Worm (Caenorhabditis elegans) whole organism, L4 larva: Measurements from ENCODE around the gene ntp-1.

Experiments
- F26F4.8 ChIP-seq: fragments of 200-800 bp; sonication (Bioruptor generic); conservative IDR thresholded peaks from 2 replicates; pipeline ENCODE4 v1.3.6; 2022; ENCODE audit warnings: missing genetic modification characterization, missing compliant biosample characterization
- R02D3.7 ChIP-seq: fragments of 150-350 bp; sonication (generic microtip); optimal IDR thresholded peaks from 3 replicates; lab custom pipeline; 2014; ENCODE audit warnings: missing biosample characterization, missing genetic modification characterization
- T26A8.4 ChIP-seq: fragments of 200-800 bp; sonication (Bioruptor generic); IDR thresholded peaks from 2 replicates; pipeline ENCODE4 v1.3.6; 2022; ENCODE audit warnings: missing genetic modification characterization, missing compliant biosample characterization
- Y105C5A.15 ChIP-seq: fragments of 200-800 bp; sonication (Bioruptor generic); IDR thresholded peaks from 2 replicates; pipeline ENCODE4 v1.3.6; 2022; ENCODE audit warnings: missing genetic modification characterization, missing compliant biosample characterization
- Y48G9A.11 ChIP-seq: fragments of 200-800 bp; sonication (Bioruptor generic); IDR thresholded peaks from 2 replicates; pipeline ENCODE4 v1.3.6; 2022; ENCODE audit warnings: missing genetic modification reagents, missing genetic modification characterization, missing compliant biosample characterization
- Y5F2A.4 ChIP-seq: fragments of 200-800 bp; sonication (Bioruptor generic); optimal IDR thresholded peaks from 2 replicates; lab custom pipeline; 2018; ENCODE audit warnings: mild to moderate bottlenecking, missing genetic modification characterization, missing compliant biosample characterization
- aha-1 ChIP-seq: fragments of 150-350 bp; peaks from one replicate; lab custom pipeline; 2014; ENCODE audit warnings: missing biosample characterization, missing genetic modification characterization
- ama-1 ChIP-seq: fragments of 150-350 bp; optimal IDR thresholded peaks from 2 replicates; lab custom pipeline; 2014; ENCODE audit warnings: inconsistent platforms, mixed read lengths
- arid-1 ChIP-seq: fragments of 200-800 bp; sonication (Bioruptor generic); conservative IDR thresholded peaks from 2 replicates; pipeline ENCODE4 v1.3.6; 2022; ENCODE audit warnings: missing genetic modification reagents, missing genetic modification characterization, missing compliant biosample characterization
- ceh-20 ChIP-seq: fragments of 200-800 bp; sonication (Bioruptor generic); IDR thresholded peaks from 2 replicates; pipeline ENCODE4 v1.3.6; 2022; ENCODE audit warnings: missing genetic modification reagents, missing genetic modification characterization, missing compliant biosample characterization
- ceh-82 ChIP-seq: sonication (generic microtip); optimal IDR thresholded peaks from 2 replicates; lab custom pipeline; 2017; ENCODE audit warnings: missing biosample characterization, missing genetic modification characterization
- ces-1 ChIP-seq: fragments of 150-350 bp; sonication (generic microtip); optimal IDR thresholded peaks from 4 replicates; lab custom pipeline; 2014; ENCODE audit warnings: missing biosample characterization, missing genetic modification reagents, missing genetic modification characterization
- daf-16 ChIP-seq, 3 experiments: sonication (generic microtip); optimal IDR thresholded peaks; 2 replicates each; lab custom pipeline; 2016 to 2017; ENCODE audit warnings: missing genetic modification characterization in 3 of 3, missing genetic modification reagents in 3 of 3, mild to moderate bottlenecking in 2 of 3, missing compliant biosample characterization in 2 of 3, missing biosample characterization in 1 of 3, moderate library complexity in 1 of 3
- daf-8 ChIP-seq: fragments of 200-800 bp; sonication (Bioruptor generic); IDR thresholded peaks from 2 replicates; pipeline ENCODE4 v1.3.6; 2022; ENCODE audit warnings: missing genetic modification characterization, missing compliant biosample characterization
- dpl-1 ChIP-seq: fragments of 150-350 bp; optimal IDR thresholded peaks from 2 replicates; lab custom pipeline; 2014; ENCODE audit warnings: missing biosample characterization, missing genetic modification reagents, missing genetic modification characterization
- duxl-1 ChIP-seq: sonication (generic microtip); optimal IDR thresholded peaks from 2 replicates; lab custom pipeline; 2016; ENCODE audit warnings: mild to moderate bottlenecking, missing genetic modification characterization, moderate library complexity, missing compliant biosample characterization; ENCODE audit not compliant: poor library complexity
- dve-1 ChIP-seq: sonication (generic microtip); optimal IDR thresholded peaks from 2 replicates; lab custom pipeline; 2017; ENCODE audit warnings: antibody characterized with exemption, mild to moderate bottlenecking, missing genetic modification characterization, missing compliant biosample characterization; ENCODE audit not compliant: insufficient read depth
- egl-27 ChIP-seq: sonication (generic microtip); optimal IDR thresholded peaks from 3 replicates; lab custom pipeline; 2017; ENCODE audit warnings: missing biosample characterization, missing genetic modification reagents, missing genetic modification characterization
- fkh-10 ChIP-seq: fragments of 150-350 bp; optimal IDR thresholded peaks from 2 replicates; lab custom pipeline; 2014; ENCODE audit warnings: missing biosample characterization, missing genetic modification reagents, missing genetic modification characterization
- fos-1 ChIP-seq: fragments of 150-350 bp; optimal IDR thresholded peaks from 2 replicates; lab custom pipeline; 2014; ENCODE audit warnings: missing biosample characterization, missing genetic modification characterization
- hif-1 ChIP-seq, 2 experiments: sonication (generic microtip); optimal IDR thresholded peaks; 2 replicates each; lab custom pipeline; 2016 to 2017; ENCODE audit warnings: missing compliant biosample characterization in 2 of 2, missing genetic modification characterization in 2 of 2, missing genetic modification reagents in 2 of 2, missing genotype in 2 of 2, mild to moderate bottlenecking in 1 of 2
- hlh-11 ChIP-seq: fragments of 200-800 bp; sonication (Bioruptor generic); optimal IDR thresholded peaks from 2 replicates; lab custom pipeline; 2018; ENCODE audit warnings: mild to moderate bottlenecking, missing genetic modification characterization, missing compliant biosample characterization
- hlh-30 ChIP-seq: sonication (generic microtip); optimal IDR thresholded peaks from 2 replicates; lab custom pipeline; 2017; ENCODE audit warnings: antibody characterized with exemption, mild to moderate bottlenecking, missing genetic modification characterization, missing compliant biosample characterization; ENCODE audit not compliant: insufficient read depth
- hmg-1.1 ChIP-seq: fragments of 200-800 bp; sonication (Bioruptor generic); IDR thresholded peaks from 2 replicates; pipeline ENCODE4 v1.3.6; 2022; ENCODE audit warnings: missing genetic modification reagents, missing genetic modification characterization, missing compliant biosample characterization
- jun-1 ChIP-seq: fragments of 150-350 bp; optimal IDR thresholded peaks from 2 replicates; lab custom pipeline; 2014; ENCODE audit warnings: missing biosample characterization, missing genetic modification reagents, missing genetic modification characterization
- lin-38 ChIP-seq: fragments of 200-800 bp; sonication (Bioruptor generic); IDR thresholded peaks from 2 replicates; pipeline ENCODE4 v1.3.6; 2022; ENCODE audit warnings: missing genetic modification reagents, missing genetic modification characterization, missing compliant biosample characterization
- madf-5 ChIP-seq, 2 experiments: fragments of 200-800 bp; sonication (Bioruptor generic); IDR thresholded peaks; 2 replicates each; pipeline ENCODE4 v1.3.6; 2022; ENCODE audit warnings: missing compliant biosample characterization in 2 of 2, missing genetic modification characterization in 2 of 2
- madf-9 ChIP-seq: fragments of 200-800 bp; sonication (Bioruptor generic); conservative IDR thresholded peaks from 2 replicates; pipeline ENCODE4 v1.3.6; 2022; ENCODE audit warnings: missing genetic modification reagents, missing genetic modification characterization, missing compliant biosample characterization
- mdt-29 ChIP-seq: fragments of 200-800 bp; sonication (Bioruptor generic); IDR thresholded peaks from 2 replicates; pipeline ENCODE4 v1.3.6; 2022; ENCODE audit warnings: missing genetic modification reagents, missing genetic modification characterization, missing compliant biosample characterization
- mxl-2 ChIP-seq: fragments of 200-800 bp; sonication (Bioruptor generic); conservative IDR thresholded peaks from 2 replicates; pipeline ENCODE4 v1.3.6; 2022; ENCODE audit warnings: missing genetic modification reagents, missing genetic modification characterization, missing compliant biosample characterization
- nhr-102 ChIP-seq: sonication (generic microtip); optimal IDR thresholded peaks from 2 replicates; lab custom pipeline; 2016; ENCODE audit warnings: mild to moderate bottlenecking, missing genetic modification characterization, moderate library complexity, missing compliant biosample characterization
- nhr-28 ChIP-seq: fragments of 150-350 bp; optimal IDR thresholded peaks from 2 replicates; lab custom pipeline; 2014; ENCODE audit warnings: missing biosample characterization, missing genetic modification characterization
- php-3 ChIP-seq: fragments of 200-800 bp; sonication (Bioruptor generic); IDR thresholded peaks from 2 replicates; pipeline ENCODE4 v1.3.6; 2022; ENCODE audit warnings: missing genetic modification reagents, missing genetic modification characterization, missing compliant biosample characterization
- pqm-1 ChIP-seq: sonication (generic microtip); optimal IDR thresholded peaks from 2 replicates; lab custom pipeline; 2017; ENCODE audit warnings: missing biosample characterization, missing genetic modification characterization
- set-16 ChIP-seq: fragments of 200-800 bp; sonication (Bioruptor generic); IDR thresholded peaks from 2 replicates; pipeline ENCODE4 v1.3.6; 2022; ENCODE audit warnings: missing genetic modification reagents, missing genetic modification characterization, missing compliant biosample characterization
- skn-1 ChIP-seq: fragments of 150-350 bp; optimal IDR thresholded peaks from 2 replicates; lab custom pipeline; 2014; ENCODE audit warnings: missing biosample characterization, missing genetic modification characterization
- spr-3 ChIP-seq: fragments of 200-800 bp; sonication (Bioruptor generic); optimal IDR thresholded peaks from 2 replicates; lab custom pipeline; 2018; ENCODE audit warnings: mild to moderate bottlenecking, missing genetic modification characterization, missing compliant biosample characterization
- unc-62 ChIP-seq, 3 experiments: fragments of 150-350 bp in 1 of 3; sonication (generic microtip); optimal IDR thresholded peaks in 2 of 3; peaks in 1 of 3; 1 replicate in 1 of 3; 2 replicates in 2 of 3; lab custom pipeline; 2014 to 2017; ENCODE audit warnings: missing biosample characterization in 3 of 3, missing genetic modification characterization in 3 of 3, missing genetic modification reagents in 3 of 3, missing genotype in 1 of 3
- zag-1 ChIP-seq: fragments of 150-350 bp; optimal IDR thresholded peaks from 2 replicates; lab custom pipeline; 2014; ENCODE audit warnings: missing biosample characterization, missing genetic modification characterization
- zfp-3 ChIP-seq: fragments of 200-800 bp; sonication (Bioruptor generic); conservative IDR thresholded peaks from 2 replicates; pipeline ENCODE4 v1.3.6; 2022; ENCODE audit warnings: missing genetic modification reagents, missing genetic modification characterization, missing compliant biosample characterization
- zip-2 ChIP-seq: fragments of 150-350 bp; optimal IDR thresholded peaks from 2 replicates; lab custom pipeline; 2014; ENCODE audit warnings: missing biosample characterization, missing genetic modification characterization

Gene ntp-1

DNA sequence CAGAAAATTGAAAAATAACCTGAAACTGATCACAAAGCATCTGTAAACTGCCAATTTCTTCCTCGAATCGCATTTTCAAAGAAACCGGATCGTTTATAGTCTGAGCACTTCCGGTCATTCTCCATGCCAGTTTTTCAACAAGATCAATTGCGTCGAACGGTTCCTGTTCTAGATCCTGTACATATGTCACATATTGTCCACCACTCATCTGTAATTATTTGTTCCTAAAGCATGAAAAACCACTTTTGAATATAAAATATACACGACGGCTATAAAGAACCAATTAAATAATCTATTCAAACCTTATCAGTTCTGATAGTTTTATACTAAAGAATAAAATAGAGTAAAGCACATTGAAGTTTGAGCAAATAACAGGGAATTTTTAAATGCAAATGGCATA, 12.3 kb downstream of the ntp-1 start, which contains the start of gene sec-10:
Gene sec-10, minus strand, starts transcription at position 208 of the 400 bp plus-strand sequence.
- TF ChIP-seq lin-38 (GFP tag; lab: Robert Waterston, UW): peak; percentile 43; the same call in 1 of the 2 replicates
- TF ChIP-seq set-16 (GFP tag; lab: Robert Waterston, UW): no peak
- peak; percentile 57 for TF ChIP-seq dve-1 (tag; lab: Kevin White, UChicago)
- TF ChIP-seq skn-1 (tag; lab: Kevin White, UChicago): no peak
- peak; percentile 68 for TF ChIP-seq nhr-28 (tag; lab: Kevin White, UChicago)
- no peak for TF ChIP-seq Y48G9A.11 (GFP tag; lab: Robert Waterston, UW)
- TF ChIP-seq T26A8.4 (GFP tag; lab: Robert Waterston, UW): peak; percentile 64; the same call in 1 of the 2 replicates
- TF ChIP-seq pqm-1 (tag; lab: Kevin White, UChicago): peak; percentile 9
- TF ChIP-seq ceh-20: no peak
- no peak for TF ChIP-seq daf-16 (GFP tag; optimal IDR thresholded peaks at IDR 0.05; lab: Kevin White, UChicago)
- TF ChIP-seq daf-16 (tag; optimal IDR thresholded peaks at IDR 0.05; lab: Kevin White, UChicago): peak; percentile 42
- peak; percentile 60; the same call in 1 of the 2 replicates for TF ChIP-seq zfp-3 (GFP tag; lab: Robert Waterston, UW)
- TF ChIP-seq arid-1 (GFP tag; lab: Robert Waterston, UW): 0 out of 2 replicates have a peak, but pooled peaks have one; percentile 33
- peak; percentile 63 for TF ChIP-seq php-3 (GFP tag; lab: Robert Waterston, UW)
- TF ChIP-seq, all 104 proteins: peak for 9

DNA sequence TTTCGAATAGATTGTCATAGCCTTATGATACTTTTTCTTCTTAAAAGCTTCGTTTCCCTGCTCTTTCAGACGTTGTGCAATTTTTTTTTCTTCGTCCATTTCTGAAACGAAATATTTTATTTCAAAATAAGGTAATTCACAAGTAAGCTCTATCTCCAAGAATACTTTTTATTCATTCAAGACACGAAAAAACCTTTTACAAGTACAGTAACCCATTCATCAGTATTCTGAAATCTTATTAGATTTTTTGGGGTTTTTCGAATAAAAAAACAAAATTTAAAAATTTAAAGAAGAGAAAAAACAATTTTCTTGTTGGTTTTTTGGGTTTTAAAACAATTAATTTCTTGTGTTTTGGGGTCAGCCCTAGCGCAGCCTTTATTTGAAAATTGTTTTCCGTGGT, 15.7 kb downstream of the ntp-1 start, which contains the start of gene rpap-3:
Gene rpap-3, minus strand, starts transcription at position 101 of the 400 bp plus-strand sequence.
- TF ChIP-seq daf-16 (GFP tag; optimal IDR thresholded peaks at IDR 0.05; lab: Kevin White, UChicago) (peak in 1 of 2 experiments; percentile 0), daf-16 (tag; optimal IDR thresholded peaks at IDR 0.05; lab: Kevin White, UChicago) (no peak), daf-8 (GFP tag; lab: Robert Waterston, UW) (no peak)

DNA sequence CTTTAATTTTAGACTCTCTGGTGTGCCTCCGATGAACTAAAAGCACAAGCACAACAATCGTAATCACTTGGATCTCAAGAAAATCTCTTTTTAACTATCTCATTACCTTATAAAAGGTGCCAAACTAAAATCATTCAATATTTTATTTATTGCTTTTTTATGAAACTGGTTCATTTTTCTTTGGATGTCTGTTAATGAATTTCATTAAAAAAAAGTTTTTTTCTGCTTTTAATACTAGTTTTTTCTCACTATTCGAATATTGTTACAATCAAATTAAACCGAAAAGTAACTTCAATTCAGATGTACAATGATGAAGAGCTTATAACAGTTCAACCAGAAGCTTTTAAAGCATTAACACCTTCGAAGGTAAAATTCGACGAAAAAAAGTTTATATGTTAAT, 18.9 kb downstream of the ntp-1 start, which contains the start of gene swd-2.1:
Gene swd-2.1, plus strand, starts transcription at position 301 of the 400 bp plus-strand sequence.
- TF ChIP-seq ceh-82 (tag; lab: Kevin White, UChicago) (no peak), zag-1 (tag; lab: Kevin White, UChicago) (no peak), set-16 (GFP tag; lab: Robert Waterston, UW) (no peak), zip-2 (tag; lab: Kevin White, UChicago) (no peak), ces-1 (no peak), madf-5 (GFP tag; IDR thresholded peaks at IDR 0.05; lab: Robert Waterston, UW) (no peak), nhr-28 (tag; lab: Kevin White, UChicago) (no peak), jun-1 (no peak), spr-3 (GFP tag; lab: Kevin White, UChicago) (no peak), unc-62 (GFP tag; optimal IDR thresholded peaks at IDR 0.05 in 1 of 2; lab: Kevin White, UChicago) (no peak), unc-62 (tag; optimal IDR thresholded peaks at IDR 0.05; lab: Kevin White, UChicago) (no peak), Y105C5A.15 (GFP tag; lab: Robert Waterston, UW) (no peak), hlh-11 (tag; lab: Kevin White, UChicago) (no peak), hlh-30 (tag; lab: Kevin White, UChicago) (no peak), madf-9 (GFP tag; lab: Robert Waterston, UW) (no peak), fos-1 (tag; lab: Kevin White, UChicago) (no peak), egl-27 (tag; lab: Kevin White, UChicago) (no peak), php-3 (GFP tag; lab: Robert Waterston, UW) (no peak)
- TF ChIP-seq, all 104 proteins: peak for 0

DNA sequence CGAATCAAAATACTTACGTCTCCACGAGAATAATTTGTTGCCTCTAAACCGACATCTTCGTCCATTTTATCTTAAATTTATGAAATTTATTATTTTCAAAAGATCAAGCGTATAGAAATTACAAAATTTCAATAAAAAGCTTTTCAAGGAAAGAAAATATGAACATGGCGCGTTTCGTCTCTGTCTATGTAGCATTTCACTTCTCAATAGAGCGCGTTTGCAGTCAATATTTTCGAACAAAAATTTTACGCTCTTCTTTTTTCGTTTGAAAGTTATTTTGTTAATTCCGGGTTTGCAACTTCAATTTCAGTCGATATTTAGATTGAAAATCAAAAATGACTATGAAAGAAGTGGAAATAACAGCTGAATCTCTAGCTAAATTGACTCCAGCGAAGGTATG, 20.4 kb downstream of the ntp-1 start, which contains the start of the genes hcf-1 and swd-2.2:
Gene hcf-1, minus strand, starts transcription at position 70 of the 400 bp plus-strand sequence.
Gene swd-2.2, plus strand, starts transcription at position 206 of the 400 bp plus-strand sequence.
- TF ChIP-seq lin-38 (GFP tag; lab: Robert Waterston, UW) (peak; percentile 93), ceh-82 (tag; lab: Kevin White, UChicago) (no peak), dpl-1 (peak; percentile 58), duxl-1 (tag; lab: Kevin White, UChicago) (no peak), fkh-10 (no peak), jun-1 (no peak), Y5F2A.4 (no peak), nhr-102 (no peak), R02D3.7 (tag; lab: Kevin White, UChicago) (no peak), mxl-2 (GFP tag; lab: Robert Waterston, UW) (no peak), nhr-28 (tag; lab: Kevin White, UChicago) (peak; percentile 22), mdt-29 (GFP tag; lab: Robert Waterston, UW) (no peak), ama-1 (lab: Kevin White, UChicago) (no peak), zfp-3 (GFP tag; lab: Robert Waterston, UW) (no peak), daf-16 (GFP tag; optimal IDR thresholded peaks at IDR 0.05; lab: Kevin White, UChicago) (no peak), daf-16 (tag; optimal IDR thresholded peaks at IDR 0.05; lab: Kevin White, UChicago) (no peak), F26F4.8 (GFP tag; lab: Robert Waterston, UW) (no peak), egl-27 (tag; lab: Kevin White, UChicago) (no peak), hmg-1.1 (GFP tag; lab: Robert Waterston, UW) (no peak), hif-1 (tag; optimal IDR thresholded peaks at IDR 0.05; lab: Kevin White, UChicago) (no peak), aha-1 (tag; lab: Kevin White, UChicago) (peak; percentile 50)
